Fruit fly (Drosophila melanogaster) whole organism, larva: ENCODE measurements around the gene phtm.

ENCODE experiments used
- noc ChIP-seq: fragments of 200-800 bp; sonication (Bioruptor generic); optimal IDR thresholded peaks from 3 replicates; lab custom pipeline; 2019; ENCODE audit warnings: missing biosample characterization, mild to moderate bottlenecking, missing genetic modification characterization, moderate library complexity

phtm gene

DNA sequence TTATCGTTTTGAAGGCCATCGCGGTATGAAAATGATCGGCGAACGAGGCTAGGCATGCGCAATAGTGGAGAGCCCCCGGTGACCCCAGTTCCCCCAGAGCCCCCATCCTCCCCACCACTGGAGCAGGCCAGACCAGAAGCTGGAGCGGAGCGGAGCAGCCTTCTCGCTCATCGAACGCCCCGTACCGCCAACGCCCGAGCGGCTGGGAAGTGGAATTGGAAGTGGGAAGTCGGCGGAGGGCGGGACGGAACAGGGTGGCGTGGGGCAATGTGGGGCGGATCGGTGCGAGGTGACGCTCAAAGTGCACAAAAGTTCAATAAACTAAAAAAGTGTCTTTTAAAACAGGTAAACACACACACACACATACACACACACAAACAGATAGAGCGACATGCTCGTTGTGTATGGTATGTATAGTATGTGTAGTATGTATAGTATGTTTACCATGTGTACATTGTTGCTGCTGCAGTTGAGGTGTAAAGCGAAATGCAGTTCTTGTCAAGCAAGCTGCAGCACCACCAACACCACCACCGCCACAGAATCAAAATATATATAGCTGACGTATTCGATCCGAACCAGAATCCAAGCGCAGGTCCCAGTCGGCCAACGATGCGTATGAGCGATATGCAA, 13.9 kb upstream of the phtm start:
- TF ChIP-seq noc (tag; lab: Kevin White, UChicago), result no peak

DNA sequence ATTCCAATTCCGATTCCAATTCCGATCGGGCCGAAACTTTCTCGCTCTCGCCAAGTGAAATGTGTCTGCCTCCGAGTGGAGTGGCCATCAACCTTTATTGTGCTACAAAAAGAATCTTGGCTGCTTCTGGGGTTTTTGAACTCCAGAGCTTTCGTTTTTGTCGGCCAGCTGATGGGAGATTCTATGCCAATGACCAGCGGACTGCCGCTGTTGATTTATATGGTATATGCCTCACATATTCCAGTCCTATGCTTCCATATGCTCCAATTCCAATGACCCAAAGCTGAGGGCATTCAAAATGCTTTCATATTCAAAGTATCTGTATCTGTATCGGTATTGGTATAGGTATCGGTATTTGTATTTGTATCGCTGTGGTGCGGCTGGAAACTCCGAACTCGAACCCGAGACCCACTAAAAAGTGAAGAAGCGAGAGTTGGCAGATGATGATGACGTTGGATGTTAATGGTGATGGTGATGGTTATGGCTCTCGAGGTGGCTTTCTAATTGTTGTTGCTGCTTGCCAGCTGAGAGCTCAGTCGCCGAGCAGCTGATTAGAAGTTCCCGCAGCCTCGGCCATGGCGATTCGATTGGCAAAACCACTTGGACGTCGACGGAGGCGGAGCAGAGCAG, 12.6 kb upstream of the phtm start:
- no peak for TF ChIP-seq noc (tag; lab: Kevin White, UChicago)

DNA sequence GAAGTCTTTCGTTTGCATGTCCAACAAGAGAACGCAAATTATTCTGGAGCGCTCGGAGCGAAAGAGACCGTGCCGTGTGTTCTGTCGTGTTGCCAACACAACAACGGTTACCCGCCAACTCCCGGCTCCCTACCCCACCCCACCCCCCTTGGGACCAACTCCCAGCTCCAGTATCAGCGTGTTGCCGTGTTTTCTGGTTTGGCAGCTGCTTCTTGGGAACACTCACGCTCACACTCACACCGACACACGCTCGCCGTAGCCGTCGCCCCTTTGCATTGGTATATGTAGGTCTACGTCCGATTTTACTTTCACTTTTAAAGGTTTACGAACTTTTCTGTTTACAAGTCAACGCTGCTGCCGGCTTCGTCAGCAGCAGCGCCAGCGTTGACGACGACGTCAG, 10.3 kb upstream of the phtm start:
- no peak for TF ChIP-seq noc (tag; lab: Kevin White, UChicago)

DNA sequence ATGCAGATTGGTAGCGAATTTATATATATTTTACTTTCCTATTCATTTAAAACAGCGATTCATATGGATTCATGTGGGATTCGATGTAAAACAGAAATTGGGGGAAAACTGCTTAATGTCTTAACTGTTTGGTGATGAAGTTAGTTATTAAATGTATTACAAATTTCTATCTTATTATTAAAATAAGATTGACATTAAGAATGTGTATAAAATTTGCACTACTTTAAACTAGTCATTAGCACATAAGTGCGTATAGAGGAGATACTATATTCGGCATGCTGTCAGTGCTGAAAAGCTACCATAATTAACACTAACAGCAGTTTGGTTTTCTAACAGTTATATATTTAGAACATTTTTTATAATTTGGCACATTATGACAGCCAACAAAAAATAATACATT, 9.9 kb upstream of the phtm start:
- no peak for TF ChIP-seq noc (tag; lab: Kevin White, UChicago)

DNA sequence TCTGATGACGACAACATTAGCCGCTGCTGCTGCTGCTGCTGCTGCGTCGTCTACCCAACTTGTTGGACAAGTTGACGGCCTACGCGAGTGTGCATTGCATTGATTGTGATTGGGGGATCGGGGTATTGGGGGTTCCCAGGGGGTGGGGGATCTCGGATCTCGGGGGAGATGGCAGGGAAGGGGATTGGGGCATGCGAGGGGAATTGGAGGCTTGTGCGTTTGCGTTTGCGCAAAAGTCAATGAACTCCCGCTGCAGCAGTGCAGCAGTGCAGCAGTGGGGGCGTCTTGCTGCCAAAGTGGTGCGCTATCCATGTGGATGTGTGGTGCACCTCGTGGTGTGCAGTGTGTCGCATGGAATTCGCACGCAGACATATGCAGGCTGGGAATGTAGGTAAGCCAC, 8.8 kb upstream of the phtm start:
- TF ChIP-seq noc (tag; lab: Kevin White, UChicago), result no peak

DNA sequence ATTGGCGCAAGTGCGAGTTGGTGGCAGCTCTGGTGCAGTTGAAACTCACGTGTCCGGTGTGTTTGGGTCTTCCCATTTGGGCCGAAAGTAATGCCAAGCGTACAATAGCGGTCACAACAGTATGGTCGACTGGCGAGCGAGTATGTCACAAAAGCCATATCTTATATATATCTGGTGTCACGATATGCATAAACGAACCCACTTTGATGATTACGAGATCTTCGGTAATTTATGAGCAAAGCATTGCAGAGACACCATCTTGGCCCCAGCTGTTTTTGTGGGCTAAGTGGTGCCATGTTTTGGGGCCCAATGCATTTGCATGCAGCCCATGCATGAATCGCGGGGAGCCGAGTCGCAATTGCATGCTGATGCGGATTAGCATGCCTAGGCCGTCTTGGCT, 6.7 kb upstream of the phtm start:
- no peak for TF ChIP-seq noc (tag; lab: Kevin White, UChicago)

DNA sequence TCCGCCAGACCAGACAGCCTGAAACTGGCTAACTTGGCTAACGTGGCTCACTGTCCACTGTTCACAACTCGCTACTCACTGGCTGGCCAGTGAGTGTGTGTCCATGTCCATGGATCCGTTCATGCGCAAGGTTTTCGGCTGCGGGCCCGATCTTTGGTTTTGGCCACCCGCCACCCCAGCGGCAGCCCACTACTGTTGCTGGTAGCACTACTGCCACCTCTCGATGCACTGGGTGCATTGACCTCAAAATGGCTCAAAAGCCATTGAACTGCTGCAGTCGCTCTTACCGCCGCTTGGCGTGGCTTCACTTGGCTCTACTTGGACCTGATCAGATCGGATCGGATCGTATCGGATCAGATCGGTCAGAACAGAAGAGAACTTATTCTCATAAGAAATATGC, 4.2 kb upstream of the phtm start:
- no peak for TF ChIP-seq noc (tag; lab: Kevin White, UChicago)

DNA sequence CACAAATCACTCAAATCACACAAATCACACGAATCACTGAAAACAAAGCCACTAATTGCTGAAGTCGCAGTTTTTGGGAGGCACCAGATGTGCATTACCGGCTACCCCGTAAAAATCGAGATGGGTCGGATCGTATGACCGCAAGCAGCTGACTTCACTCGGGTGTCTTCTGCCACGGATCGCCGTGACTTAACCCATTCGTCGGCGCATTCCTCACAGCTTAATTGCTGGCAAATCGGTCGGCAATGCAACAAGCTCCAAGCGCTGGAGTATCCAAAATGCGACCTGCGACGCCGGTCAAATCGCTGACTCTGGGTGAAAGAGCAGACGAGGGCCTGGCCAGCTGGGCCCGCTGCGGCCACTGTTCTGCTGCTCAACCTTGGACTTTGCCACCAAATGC, 2.8 kb upstream of the phtm start:
- TF ChIP-seq noc (tag; lab: Kevin White, UChicago), result no peak

DNA sequence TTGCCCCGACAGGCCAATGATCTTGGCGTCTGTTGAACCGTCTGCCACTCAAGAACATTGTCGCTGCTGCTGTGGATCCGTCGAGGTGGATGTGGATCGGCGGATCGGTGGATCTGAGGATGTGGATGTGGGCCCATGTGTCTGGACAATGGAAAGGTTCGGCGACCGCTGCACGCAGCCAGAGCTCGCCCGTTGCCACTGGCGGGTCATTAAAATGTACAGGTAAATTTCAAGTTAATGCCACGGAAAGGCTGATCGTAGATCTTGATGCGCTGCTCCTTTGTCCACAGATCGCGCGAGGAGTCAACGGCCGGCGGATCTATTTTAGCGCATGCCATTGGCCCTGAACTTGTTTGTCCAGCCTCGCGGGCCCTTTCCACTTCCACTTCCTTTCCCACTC, 1.1 kb upstream of the phtm start:
- no peak for TF ChIP-seq noc (tag; lab: Kevin White, UChicago)

DNA sequence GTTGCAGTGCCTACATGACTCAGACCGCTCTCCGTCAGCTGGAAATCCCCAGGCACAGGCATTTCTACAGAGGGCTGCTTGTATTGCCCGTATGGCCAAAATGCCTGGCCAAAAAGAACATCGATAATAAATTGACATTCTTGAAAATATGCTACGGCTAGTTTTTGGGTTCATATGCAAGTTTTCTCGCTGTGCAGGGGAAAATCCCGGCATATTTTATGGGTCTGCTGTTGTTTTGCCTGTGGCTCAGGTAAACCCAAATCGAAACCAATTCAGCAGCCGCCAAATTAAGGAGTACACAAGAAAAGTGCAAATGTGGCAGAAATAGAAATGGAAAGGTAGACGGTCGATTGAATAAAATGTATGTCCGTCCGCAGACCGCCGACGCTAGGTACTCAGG, 638 bp upstream of the phtm start:
- no peak for TF ChIP-seq noc (tag; lab: Kevin White, UChicago)

DNA sequence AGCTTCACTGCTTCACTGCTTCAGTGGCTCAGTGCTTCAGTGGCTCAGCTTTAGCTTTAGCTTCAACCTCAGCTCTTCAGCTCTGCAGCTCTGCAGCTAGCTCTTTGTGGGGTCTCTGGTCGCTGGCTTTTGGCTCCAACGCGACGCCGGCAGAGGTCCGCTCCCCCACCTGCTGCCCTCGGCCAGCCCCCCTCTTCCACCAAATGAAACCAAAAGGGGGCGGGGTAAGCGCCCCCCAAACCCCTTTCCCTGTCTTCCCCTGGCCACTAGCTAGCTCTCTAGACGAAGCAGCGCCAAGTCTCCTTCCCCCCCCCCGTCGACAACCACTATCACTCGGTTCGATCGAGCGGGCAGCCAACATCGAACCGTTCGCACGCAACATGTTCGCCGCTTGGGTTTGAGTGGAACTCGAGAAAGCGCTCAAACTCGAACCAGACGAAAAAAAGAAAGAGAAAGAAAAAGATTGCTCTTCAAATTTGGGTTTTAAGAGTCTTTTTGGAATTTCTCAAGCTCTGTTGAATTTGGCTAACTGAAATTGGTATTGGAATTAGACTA, 7.5 kb downstream of the phtm start, which contains the start of gene Cyp18a1:
TSS of gene Cyp18a1 (minus strand) at position 95 of the 555 bp plus-strand sequence.
- TF ChIP-seq noc (tag; lab: Kevin White, UChicago), result no peak

DNA sequence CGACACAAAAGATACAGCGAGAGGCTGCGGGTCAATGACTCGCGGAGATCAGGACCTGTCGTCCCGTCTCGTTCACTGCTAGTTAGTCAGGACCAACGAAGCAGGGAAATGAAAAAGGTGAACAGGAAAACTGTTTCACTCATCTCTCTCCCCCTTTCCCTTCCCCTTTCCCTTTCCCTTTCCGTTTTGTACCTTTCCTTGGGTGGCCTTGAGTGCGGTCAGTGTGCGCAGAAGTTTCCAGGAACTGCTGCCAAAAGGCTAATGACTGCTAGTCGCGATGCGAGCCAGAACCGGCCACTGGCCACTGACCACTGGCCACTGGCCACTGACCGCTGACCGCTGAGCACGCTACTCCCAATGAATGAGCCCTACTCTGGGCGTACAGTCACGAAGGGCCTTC, 10.0 kb downstream of the phtm start:
- TF ChIP-seq noc (tag; lab: Kevin White, UChicago), result no peak

DNA sequence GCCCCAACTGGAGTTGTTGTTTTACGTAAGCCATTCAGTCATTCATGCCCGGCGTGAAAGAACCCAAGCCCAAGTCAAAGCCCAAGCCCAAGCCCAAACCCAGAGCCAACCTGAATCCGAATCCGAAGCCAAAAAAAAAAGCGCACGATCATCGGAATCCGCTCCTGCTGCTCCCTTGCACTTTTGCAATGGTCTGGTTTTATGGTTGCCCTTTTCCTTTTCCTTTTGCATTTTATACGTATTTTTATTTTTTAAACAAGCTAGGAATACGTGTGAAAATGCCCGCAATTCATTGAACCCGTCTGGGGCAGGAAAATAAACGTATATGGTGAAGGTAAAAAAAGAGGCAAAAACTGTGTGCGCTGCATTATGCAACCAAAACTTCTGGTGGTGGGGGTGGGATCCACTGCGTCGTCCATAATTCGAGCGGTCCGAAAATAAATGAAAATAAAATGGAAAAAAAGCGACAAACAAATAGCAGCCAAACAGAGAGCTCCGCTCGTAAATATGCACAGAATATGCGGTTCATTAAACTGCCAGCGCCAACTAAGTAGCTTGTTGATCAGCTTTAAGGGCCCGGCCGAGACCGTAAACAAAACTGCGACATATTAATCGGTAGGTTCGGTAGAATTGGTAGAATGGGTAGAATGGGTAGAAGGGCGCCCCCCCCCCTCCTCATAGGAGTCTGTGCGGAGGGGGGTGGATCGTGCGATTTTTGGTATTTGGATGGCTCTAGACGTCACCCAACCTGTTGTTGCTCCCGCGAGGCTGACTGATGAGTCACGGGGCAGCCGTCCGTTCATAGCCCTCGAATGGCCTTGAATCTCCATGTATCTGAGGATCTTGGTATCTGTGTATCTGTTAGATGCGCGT, 13.9 kb downstream of the phtm start:
- TF ChIP-seq noc (tag; lab: Kevin White, UChicago), result no peak

DNA sequence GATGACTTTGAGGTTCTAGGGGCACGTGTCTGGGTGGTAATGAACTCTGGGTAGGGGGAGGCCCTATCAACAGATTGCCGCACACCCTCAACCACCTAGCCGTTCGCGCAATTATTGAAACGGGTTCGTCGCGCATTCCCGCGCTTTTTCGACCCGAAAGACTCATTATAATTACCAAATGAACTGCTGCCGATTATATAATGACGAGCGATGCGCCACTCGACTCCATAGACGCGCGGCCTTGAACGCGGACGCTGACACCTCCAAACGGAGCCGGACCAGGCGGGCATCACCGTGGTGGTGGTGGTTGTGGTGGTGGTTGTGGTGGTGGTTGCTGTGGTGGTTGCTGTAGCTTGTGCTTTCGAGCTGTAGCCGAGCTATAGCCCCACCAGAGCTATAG, 15.0 kb downstream of the phtm start:
- no peak for TF ChIP-seq noc (tag; lab: Kevin White, UChicago)

DNA sequence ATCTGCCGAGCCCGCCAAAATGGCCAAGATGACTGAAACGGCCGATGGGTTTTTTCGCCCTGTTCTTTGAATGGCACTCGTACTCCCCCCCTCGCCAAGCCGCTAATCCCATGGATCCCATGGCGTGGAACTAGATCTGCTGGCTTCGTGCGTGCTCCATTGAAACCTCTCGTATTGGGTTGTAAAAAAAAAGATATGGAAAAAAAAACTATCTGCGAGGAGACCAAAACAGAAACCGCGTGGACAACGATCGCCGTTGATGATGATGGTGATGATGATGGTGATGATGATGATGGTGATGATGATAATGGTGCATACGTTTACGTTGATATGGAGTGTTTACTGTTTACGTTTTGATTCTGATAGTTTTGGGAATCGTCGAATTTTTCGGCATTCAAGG, 16.2 kb downstream of the phtm start:
- no peak for TF ChIP-seq noc (tag; lab: Kevin White, UChicago)

DNA sequence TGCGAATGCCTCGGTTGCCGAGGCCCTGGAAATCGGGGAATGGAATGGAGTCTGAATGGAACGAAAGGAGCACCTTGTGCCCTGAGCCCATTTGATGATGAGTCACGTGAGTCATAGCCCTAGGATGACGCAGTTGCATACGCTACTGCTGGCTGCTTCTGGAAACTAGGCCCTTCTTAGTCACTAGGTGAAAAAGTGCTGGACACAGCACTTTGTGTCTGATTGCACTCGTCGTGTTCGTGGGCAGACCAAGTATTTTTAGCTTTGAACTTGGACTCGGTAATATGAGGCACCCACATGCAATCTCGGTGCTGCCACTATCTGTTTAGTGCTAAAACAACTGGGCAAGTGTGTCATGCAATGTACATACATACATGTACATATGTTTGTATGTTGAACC, 16.7 kb downstream of the phtm start:
- no peak for TF ChIP-seq noc (tag; lab: Kevin White, UChicago)
